Fruit fly (Drosophila melanogaster) whole organism, prepupa: ENCODE results near the gene Acp32CD.

ENCODE experiments used
- Blimp-1 ChIP-seq: fragments of 200-800 bp; sonication (Bioruptor generic); optimal IDR thresholded peaks from 3 replicates; lab custom pipeline; 2017; ENCODE audit warnings: missing biosample characterization, missing genetic modification characterization, mild to moderate bottlenecking, moderate library complexity, missing genetic modification reagents
- CG6808 ChIP-seq: fragments of 200-800 bp; sonication (Bioruptor generic); optimal IDR thresholded peaks from 3 replicates; lab custom pipeline; 2017; ENCODE audit warnings: missing biosample characterization, missing genetic modification characterization, mild to moderate bottlenecking, moderate library complexity, missing genetic modification reagents
- CG7368 ChIP-seq: fragments of 200-800 bp; sonication (Bioruptor generic); optimal IDR thresholded peaks from 3 replicates; lab custom pipeline; 2016; ENCODE audit warnings: missing biosample characterization, missing genetic modification characterization
- topi ChIP-seq: fragments of 200-800 bp; sonication (Bioruptor generic); optimal IDR thresholded peaks from 3 replicates; lab custom pipeline; 2016; ENCODE audit warnings: missing biosample characterization, missing genetic modification characterization

dm6 chr2L:10967257-10968008, 48.0 kb upstream of the Acp32CD start:
- TF ChIP-seq CG7368 (GFP tag; lab: Kevin White, UChicago) = no peak
- TF ChIP-seq topi = peak; percentile 21
- peak; percentile 79 for TF ChIP-seq CG6808 (GFP tag; lab: Kevin White, UChicago)
- TF ChIP-seq Blimp-1 (GFP tag; lab: Kevin White, UChicago) = peak; percentile 99
